Worm (Caenorhabditis elegans) whole organism, young adult: ENCODE results near the gene sri-28.

ENCODE experiments used
- C06A6.2 ChIP-seq: fragments of 200-800 bp; sonication (Bioruptor generic); conservative IDR thresholded peaks from 2 replicates; pipeline ENCODE4 v1.3.6; 2022; ENCODE audit warnings: missing genetic modification characterization, missing compliant biosample characterization
- C17E4.6 ChIP-seq: fragments of 200-800 bp; sonication (Bioruptor generic); IDR thresholded peaks from 2 replicates; pipeline ENCODE4 v1.3.6; 2022; ENCODE audit warnings: missing genetic modification reagents, missing genetic modification characterization, missing compliant biosample characterization
- D2030.7 ChIP-seq: fragments of 200-800 bp; sonication (Bioruptor generic); IDR thresholded peaks from 2 replicates; pipeline ENCODE4 v1.3.6; 2022; ENCODE audit warnings: missing genetic modification reagents, missing genetic modification characterization, missing compliant biosample characterization
- F52B5.7 ChIP-seq: sonication (generic microtip); optimal IDR thresholded peaks from 2 replicates; lab custom pipeline; 2016; ENCODE audit warnings: mild to moderate bottlenecking, missing genetic modification characterization, missing compliant biosample characterization
- F57A8.1 ChIP-seq: fragments of 200-800 bp; sonication (Bioruptor generic); optimal IDR thresholded peaks from 2 replicates; lab custom pipeline; 2018; ENCODE audit warnings: mild to moderate bottlenecking, missing genetic modification characterization, moderate library complexity, missing compliant biosample characterization
- Y53G8AR.9 ChIP-seq: fragments of 200-800 bp; sonication (Bioruptor generic); conservative IDR thresholded peaks from 2 replicates; pipeline ENCODE4 v1.3.6; 2022; ENCODE audit warnings: missing genetic modification reagents, missing genetic modification characterization, missing compliant biosample characterization
- Y56A3A.18 ChIP-seq: fragments of 200-800 bp; sonication (Bioruptor generic); IDR thresholded peaks from 2 replicates; pipeline ENCODE4 v1.3.6; 2022; ENCODE audit warnings: missing genetic modification reagents, missing genetic modification characterization, missing compliant biosample characterization
- Y79H2A.3 ChIP-seq: fragments of 200-800 bp; sonication (Bioruptor generic); conservative IDR thresholded peaks from 2 replicates; pipeline ENCODE4 v1.3.6; 2022; ENCODE audit warnings: missing genetic modification reagents, missing genetic modification characterization, missing compliant biosample characterization
- aptf-2 ChIP-seq: fragments of 200-800 bp; sonication (Bioruptor generic); conservative IDR thresholded peaks from 2 replicates; pipeline ENCODE4 v1.3.6; 2022; ENCODE audit warnings: missing genetic modification reagents, missing genetic modification characterization, missing compliant biosample characterization
- aptf-3 ChIP-seq: fragments of 200-800 bp; sonication (Bioruptor generic); IDR thresholded peaks from 2 replicates; pipeline ENCODE4 v1.3.6; 2022; ENCODE audit warnings: missing genetic modification characterization, missing compliant biosample characterization
- athp-1 ChIP-seq: sonication (generic microtip); optimal IDR thresholded peaks from 2 replicates; lab custom pipeline; 2017; ENCODE audit warnings: mild to moderate bottlenecking, missing genetic modification characterization, missing compliant biosample characterization
- bed-1 ChIP-seq: fragments of 200-800 bp; sonication (Bioruptor generic); IDR thresholded peaks from 2 replicates; pipeline ENCODE4 v1.3.6; 2022; ENCODE audit warnings: missing genetic modification reagents, missing genetic modification characterization, missing compliant biosample characterization
- cebp-1 ChIP-seq, 2 experiments: fragments of 200-800 bp in 1 of 2; sonication (Bioruptor generic) in 1 of 2; sonication (generic microtip) in 1 of 2; IDR thresholded peaks in 1 of 2; optimal IDR thresholded peaks in 1 of 2; 2 replicates each; pipeline versions ENCODE4 v1.3.6 to Lab custom; 2017 to 2022; ENCODE audit warnings: missing compliant biosample characterization in 2 of 2, missing genetic modification characterization in 2 of 2, mild to moderate bottlenecking in 1 of 2, missing genetic modification reagents in 1 of 2, moderate library complexity in 1 of 2
- ceh-27 ChIP-seq: fragments of 200-800 bp; sonication (Bioruptor generic); optimal IDR thresholded peaks from 2 replicates; lab custom pipeline; 2018; ENCODE audit warnings: mild to moderate bottlenecking, missing genetic modification characterization, moderate library complexity, missing compliant biosample characterization
- ceh-40 ChIP-seq: fragments of 200-800 bp; sonication (Bioruptor generic); IDR thresholded peaks from 2 replicates; pipeline ENCODE4 v1.3.6; 2022; ENCODE audit warnings: missing genetic modification characterization, missing compliant biosample characterization
- ceh-58 ChIP-seq: fragments of 200-800 bp; sonication (Bioruptor generic); IDR thresholded peaks from 2 replicates; pipeline ENCODE4 v1.3.6; 2022; ENCODE audit warnings: missing genetic modification characterization, missing compliant biosample characterization
- ceh-91 ChIP-seq: fragments of 200-800 bp; sonication (Bioruptor generic); IDR thresholded peaks from 2 replicates; pipeline ENCODE4 v1.3.6; 2022; ENCODE audit warnings: missing genetic modification reagents, missing genetic modification characterization, missing compliant biosample characterization
- die-1 ChIP-seq: sonication (generic microtip); optimal IDR thresholded peaks from 2 replicates; lab custom pipeline; 2016; ENCODE audit warnings: missing genotype, mild to moderate bottlenecking, missing genetic modification characterization, missing compliant biosample characterization
- dpff-1 ChIP-seq: sonication (generic microtip); optimal IDR thresholded peaks from 2 replicates; lab custom pipeline; 2017; ENCODE audit warnings: mild to moderate bottlenecking, missing genetic modification characterization, missing compliant biosample characterization
- efl-1 ChIP-seq: fragments of 150-350 bp; optimal IDR thresholded peaks from 2 replicates; lab custom pipeline; 2014; ENCODE audit warnings: missing biosample characterization, missing genetic modification reagents, missing genetic modification characterization
- ets-4 ChIP-seq: fragments of 200-800 bp; sonication (Bioruptor generic); optimal IDR thresholded peaks from 2 replicates; lab custom pipeline; 2018; ENCODE audit warnings: mild to moderate bottlenecking, missing genetic modification characterization, missing compliant biosample characterization
- fkh-3 ChIP-seq: sonication (generic microtip); optimal IDR thresholded peaks from 2 replicates; lab custom pipeline; 2016; ENCODE audit warnings: mild to moderate bottlenecking, missing genetic modification characterization, missing compliant biosample characterization
- hmg-1.2 ChIP-seq: fragments of 200-800 bp; sonication (Bioruptor generic); IDR thresholded peaks from 2 replicates; pipeline ENCODE4 v1.3.6; 2022; ENCODE audit warnings: missing genetic modification reagents, missing genetic modification characterization, missing compliant biosample characterization
- hsf-1 ChIP-seq: fragments of 200-800 bp; sonication (Bioruptor generic); IDR thresholded peaks from 2 replicates; pipeline ENCODE4 v1.3.6; 2022; ENCODE audit warnings: missing genetic modification reagents, missing genetic modification characterization, missing compliant biosample characterization
- lin-54 ChIP-seq: fragments of 200-800 bp; sonication (Bioruptor generic); optimal IDR thresholded peaks from 2 replicates; lab custom pipeline; 2018; ENCODE audit warnings: mild to moderate bottlenecking, missing genetic modification characterization, missing compliant biosample characterization
- madf-6 ChIP-seq: fragments of 200-800 bp; sonication (Bioruptor generic); IDR thresholded peaks from 2 replicates; pipeline ENCODE4 v1.3.6; 2022; ENCODE audit warnings: missing genetic modification reagents, missing genetic modification characterization, missing compliant biosample characterization
- mcd-1 ChIP-seq: fragments of 200-800 bp; sonication (Bioruptor generic); IDR thresholded peaks from 2 replicates; pipeline ENCODE4 v1.3.6; 2022; ENCODE audit warnings: missing genetic modification reagents, missing genetic modification characterization, missing compliant biosample characterization
- mel-28 ChIP-seq: sonication (generic microtip); optimal IDR thresholded peaks from 2 replicates; lab custom pipeline; 2016; ENCODE audit warnings: borderline replicate concordance, mild to moderate bottlenecking, missing genetic modification characterization, missing compliant biosample characterization
- nhr-120 ChIP-seq: fragments of 200-800 bp; sonication (Bioruptor generic); IDR thresholded peaks from 2 replicates; pipeline ENCODE4 v1.3.6; 2022; ENCODE audit warnings: missing genetic modification characterization, missing compliant biosample characterization
- nhr-27 ChIP-seq: fragments of 200-800 bp; sonication (Bioruptor generic); optimal IDR thresholded peaks from 2 replicates; lab custom pipeline; 2018; ENCODE audit warnings: mild to moderate bottlenecking, missing genetic modification characterization, moderate library complexity, missing compliant biosample characterization
- nhr-90 ChIP-seq: sonication (generic microtip); optimal IDR thresholded peaks from 2 replicates; lab custom pipeline; 2016; ENCODE audit warnings: missing genotype, mild to moderate bottlenecking, missing genetic modification characterization, missing compliant biosample characterization
- pha-4 ChIP-seq: fragments of 150-350 bp; sonication (generic microtip); optimal IDR thresholded peaks from 2 replicates; lab custom pipeline; 2014; ENCODE audit warnings: missing biosample characterization, missing genetic modification reagents, missing genetic modification characterization
- rcor-1 ChIP-seq: fragments of 200-800 bp; sonication (Bioruptor generic); IDR thresholded peaks from 2 replicates; pipeline ENCODE4 v1.3.6; 2022; ENCODE audit warnings: missing genetic modification reagents, missing genetic modification characterization, missing compliant biosample characterization
- repo-1 ChIP-seq: sonication (generic microtip); optimal IDR thresholded peaks from 2 replicates; lab custom pipeline; 2017; ENCODE audit warnings: mild to moderate bottlenecking, missing genetic modification characterization, missing compliant biosample characterization
- sdz-38 ChIP-seq: sonication (generic microtip); optimal IDR thresholded peaks from 2 replicates; lab custom pipeline; 2016; ENCODE audit warnings: missing genotype, missing genetic modification characterization, missing compliant biosample characterization
- snpc-1.3 ChIP-seq: sonication (generic microtip); optimal IDR thresholded peaks from 2 replicates; lab custom pipeline; 2017; ENCODE audit warnings: missing genetic modification characterization, mild to moderate bottlenecking, missing compliant biosample characterization, antibody characterized with exemption, moderate library complexity, missing genotype, missing genetic modification reagents; ENCODE audit not compliant: insufficient read depth
- zfh-2 ChIP-seq: fragments of 200-800 bp; sonication (Bioruptor generic); conservative IDR thresholded peaks from 2 replicates; pipeline ENCODE4 v1.3.6; 2022; ENCODE audit warnings: missing genetic modification reagents, missing genetic modification characterization, missing compliant biosample characterization
- ztf-25 ChIP-seq: fragments of 200-800 bp; sonication (Bioruptor generic); IDR thresholded peaks from 2 replicates; pipeline ENCODE4 v1.3.6; 2022; ENCODE audit warnings: missing genetic modification reagents, missing genetic modification characterization, missing compliant biosample characterization
- ztf-6 ChIP-seq: fragments of 200-800 bp; sonication (Bioruptor generic); IDR thresholded peaks from 2 replicates; pipeline ENCODE4 v1.3.6; 2022; ENCODE audit warnings: missing genetic modification reagents, missing genetic modification characterization, missing compliant biosample characterization

sri-28 gene

DNA sequence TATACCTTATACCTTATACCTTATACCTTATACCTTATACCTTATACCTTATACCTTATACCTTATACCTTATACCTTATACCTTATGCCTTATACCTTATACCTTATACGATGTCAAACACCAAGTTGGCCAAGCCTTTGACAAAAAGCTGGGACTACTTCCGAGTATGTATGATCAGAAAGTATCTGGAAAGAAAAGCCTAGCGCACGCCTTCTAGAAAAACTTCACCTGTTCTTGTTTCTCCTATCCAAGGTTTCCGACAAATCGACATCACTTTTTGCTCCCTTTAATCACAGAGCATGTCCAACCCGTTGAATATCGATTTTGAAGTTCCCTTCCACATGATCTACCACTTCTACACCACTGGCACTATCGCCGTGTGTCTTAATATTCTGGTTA, at the start of gene sri-28:
sri-28 (plus strand) TSS at position 301 of the 400 bp plus-strand sequence.
- TF ChIP-seq pha-4 (tag; lab: Kevin White, UChicago) (no peak), ceh-40 (GFP tag; lab: Robert Waterston, UW) (no peak), Y79H2A.3 (GFP tag; lab: Robert Waterston, UW) (no peak)
- TF ChIP-seq, all 124 proteins: peak for 0

DNA sequence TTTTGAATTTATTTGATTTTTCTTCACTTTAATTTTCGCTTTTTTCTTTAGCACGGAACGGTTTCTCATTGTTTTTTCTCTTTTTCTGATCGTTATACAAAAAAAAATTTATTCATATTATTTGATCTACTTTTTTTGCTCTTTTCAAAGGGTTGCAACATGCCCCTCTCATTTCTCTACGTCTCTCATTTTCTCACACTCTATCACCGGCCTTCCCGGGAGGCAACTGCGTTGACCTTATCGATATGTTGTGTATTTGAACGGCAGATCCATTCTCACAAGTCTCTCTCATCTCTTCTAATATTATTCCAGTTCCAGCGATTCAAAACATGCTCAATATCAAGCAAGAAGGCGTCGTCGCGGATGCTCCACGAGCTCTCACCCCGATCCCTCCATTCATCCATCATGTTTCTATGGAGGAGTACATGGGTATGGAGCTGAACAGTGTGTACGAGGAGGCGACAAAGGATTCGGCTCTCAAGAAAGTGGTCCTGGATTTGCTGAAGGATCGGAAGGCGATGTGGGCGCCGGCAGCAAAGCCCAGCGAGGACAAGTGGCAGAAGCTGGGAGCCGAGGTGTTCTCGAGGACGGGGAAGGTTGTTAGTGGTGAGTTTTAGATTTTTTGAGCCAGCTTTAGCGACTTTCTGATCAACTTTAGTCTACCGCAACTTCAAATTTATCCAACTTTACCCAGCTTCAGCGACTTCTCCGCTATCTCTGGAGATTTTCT, 47.8 kb upstream of the sri-28 start, which contains the start of gene lido-9:
lido-9 (plus strand) TSS at position 234 of the 730 bp plus-strand sequence.
- TF ChIP-seq nhr-27 = no peak
- no peak for TF ChIP-seq nhr-120 (GFP tag; lab: Robert Waterston, UW)
- TF ChIP-seq F57A8.1 (GFP tag; lab: Kevin White, UChicago) = no peak
- TF ChIP-seq Y53G8AR.9 (GFP tag; lab: Robert Waterston, UW) = 0 out of 2 replicates have a peak, but pooled peaks have one; percentile 34
- no peak for TF ChIP-seq ztf-6 (GFP tag; lab: Robert Waterston, UW)
- TF ChIP-seq ztf-25 (GFP tag; lab: Robert Waterston, UW) = no peak
- TF ChIP-seq aptf-2 = peak; percentile 95
- TF ChIP-seq Y56A3A.18 = no peak
- TF ChIP-seq ceh-27 = no peak
- TF ChIP-seq Y79H2A.3 (GFP tag; lab: Robert Waterston, UW) = no peak
- TF ChIP-seq aptf-3 (GFP tag; lab: Robert Waterston, UW) = 0 out of 2 replicates have a peak, but pooled peaks have one; percentile 21
- no peak for TF ChIP-seq athp-1 (tag; lab: Kevin White, UChicago)
- TF ChIP-seq cebp-1 (GFP tag; IDR thresholded peaks at IDR 0.05; lab: Robert Waterston, UW) = no peak
- no peak for TF ChIP-seq cebp-1 (tag; optimal IDR thresholded peaks at IDR 0.05; lab: Kevin White, UChicago)
- TF ChIP-seq nhr-90 = no peak
- TF ChIP-seq bed-1 = no peak
- no peak for TF ChIP-seq mel-28
- no peak for TF ChIP-seq hsf-1 (GFP tag; lab: Robert Waterston, UW)
- TF ChIP-seq hmg-1.2 (GFP tag; lab: Robert Waterston, UW) = peak; percentile 62
- TF ChIP-seq ceh-91 = no peak
- no peak for TF ChIP-seq ceh-40 (GFP tag; lab: Robert Waterston, UW)
- TF ChIP-seq madf-6 (GFP tag; lab: Robert Waterston, UW) = no peak
- no peak for TF ChIP-seq C17E4.6 (GFP tag; lab: Robert Waterston, UW)
- no peak for TF ChIP-seq snpc-1.3
- no peak for TF ChIP-seq lin-54 (GFP tag; lab: Kevin White, UChicago)
- TF ChIP-seq rcor-1 (GFP tag; lab: Robert Waterston, UW) = no peak
- TF ChIP-seq mcd-1 (GFP tag; lab: Robert Waterston, UW) = no peak
- no peak for TF ChIP-seq F52B5.7 (tag; lab: Kevin White, UChicago)
- TF ChIP-seq dpff-1 = no peak
- no peak for TF ChIP-seq repo-1 (tag; lab: Kevin White, UChicago)
- TF ChIP-seq fkh-3 (tag; lab: Kevin White, UChicago) = no peak
- no peak for TF ChIP-seq D2030.7 (GFP tag; lab: Robert Waterston, UW)
- TF ChIP-seq ets-4 = no peak
- no peak for TF ChIP-seq pha-4 (tag; lab: Kevin White, UChicago)
- peak; percentile 34 for TF ChIP-seq efl-1 (GFP tag; lab: Kevin White, UChicago)
- no peak for TF ChIP-seq ceh-58 (GFP tag; lab: Robert Waterston, UW)
- TF ChIP-seq C06A6.2 (GFP tag; lab: Robert Waterston, UW) = no peak
- peak; percentile 71 for TF ChIP-seq zfh-2 (GFP tag; lab: Robert Waterston, UW)
- TF ChIP-seq die-1 (tag; lab: Kevin White, UChicago) = no peak
- TF ChIP-seq sdz-38 (tag; lab: Kevin White, UChicago) = no peak
- TF ChIP-seq, all 124 proteins: peak for 6
